Fruit fly (Drosophila melanogaster) whole organism, wandering third instar larva: Measurements from ENCODE around the gene Sgs8.

Experiments
- Dfd ChIP-seq: fragments of >200 bp; optimal IDR thresholded peaks from 2 replicates; lab custom pipeline; 2017; ENCODE audit warnings: missing biosample characterization, missing genetic modification characterization
- GATAd ChIP-seq: sonication (Bioruptor generic); optimal IDR thresholded peaks from 2 replicates; lab custom pipeline; 2016; ENCODE audit warnings: missing biosample characterization, missing genetic modification characterization
- Hr83 ChIP-seq: fragments of 200-300 bp; sonication (Bioruptor generic); optimal IDR thresholded peaks from 2 replicates; lab custom pipeline; 2016; ENCODE audit warnings: missing biosample characterization, mild to moderate bottlenecking, missing genetic modification characterization, moderate library complexity; ENCODE audit not compliant: poor library complexity, severe bottlenecking
- Myc ChIP-seq: fragments of >200 bp; optimal IDR thresholded peaks from 2 replicates; lab custom pipeline; 2017
- OdsH ChIP-seq: fragments of 200-800 bp; sonication (Bioruptor generic); optimal IDR thresholded peaks from 2 replicates; lab custom pipeline; 2016; ENCODE audit warnings: missing biosample characterization, mild to moderate bottlenecking, missing genetic modification characterization
- brk ChIP-seq: fragments of 200-800 bp; sonication (Bioruptor generic); optimal IDR thresholded peaks from 2 replicates; lab custom pipeline; 2016; ENCODE audit warnings: missing biosample characterization, mild to moderate bottlenecking, missing genetic modification characterization
- h ChIP-seq: fragments of 200-800 bp; sonication (Bioruptor generic); optimal IDR thresholded peaks from 3 replicates; lab custom pipeline; 2016; ENCODE audit warnings: missing biosample characterization, mild to moderate bottlenecking, missing genetic modification characterization
- rgr ChIP-seq: fragments of 200-800 bp; sonication (Bioruptor generic); optimal IDR thresholded peaks from 3 replicates; lab custom pipeline; 2016; ENCODE audit warnings: missing biosample characterization, mild to moderate bottlenecking, missing genetic modification characterization

dm6 chr3L:11510489-11510888 is 1.3 kb upstream of the Sgs8 start, which contains the start of gene CG33272:
- TF ChIP-seq OdsH = no peak
- TF ChIP-seq GATAd (GFP tag; lab: Kevin White, UChicago) = no peak
- TF ChIP-seq rgr (GFP tag; lab: Kevin White, UChicago) = no peak
- no peak for TF ChIP-seq h (GFP tag; lab: Kevin White, UChicago)
- no peak for TF ChIP-seq Myc (lab: Kevin White, UChicago)
- no peak for TF ChIP-seq Dfd (GFP tag; lab: Kevin White, UChicago)
- no peak for TF ChIP-seq brk
- no peak for TF ChIP-seq Hr83 (GFP tag; lab: Kevin White, UChicago)
